Fruit fly (Drosophila melanogaster): Measurements from ENCODE around the gene Plzf.

dm6 chr2L:12065683-12066386 is 17.1 kb upstream of the Plzf start:
- TF ChIP-seq usp (GFP tag; optimal IDR thresholded peaks at IDR 0.05) (no peak), psq (optimal IDR thresholded peaks at IDR 0.05) (no peak), CG8478 (optimal IDR thresholded peaks at IDR 0.05) (no peak)
